Fruit fly (Drosophila melanogaster) whole organism, embryonic: ENCODE measurements around the gene CG13601.

Experiments
- Aef1 ChIP-seq: fragments of 200-800 bp; sonication (Bioruptor generic); IDR thresholded peaks from 3 replicates; pipeline ENCODE4 v1.3.6; 2022; ENCODE audit warnings: missing biosample characterization, missing genetic modification characterization
- CG12769 ChIP-seq: fragments of 200-800 bp; sonication (Bioruptor generic); optimal IDR thresholded peaks from 2 replicates; lab custom pipeline; 2019; ENCODE audit warnings: missing biosample characterization, mild to moderate bottlenecking, missing genetic modification characterization, moderate library complexity
- CG13287 ChIP-seq: fragments of 200-800 bp; sonication (Bioruptor generic); IDR thresholded peaks from 2 replicates; pipeline ENCODE4 v1.3.6; 2022; ENCODE audit warnings: missing biosample characterization, missing genetic modification characterization; ENCODE audit not compliant: partially characterized antibody
- CG13424 ChIP-seq: fragments of 200-800 bp; sonication (Bioruptor generic); optimal IDR thresholded peaks from 2 replicates; lab custom pipeline; 2019; ENCODE audit warnings: missing biosample characterization, mild to moderate bottlenecking, missing genetic modification characterization, moderate library complexity
- CG14441 ChIP-seq: fragments of 200-800 bp; sonication (Bioruptor generic); IDR thresholded peaks from 2 replicates; pipeline ENCODE4 v1.3.6; 2022; ENCODE audit warnings: missing biosample characterization, missing genetic modification characterization
- CG17361 ChIP-seq: fragments of 200-800 bp; sonication (Bioruptor generic); IDR thresholded peaks from 3 replicates; pipeline ENCODE4 v1.3.6; 2022; ENCODE audit warnings: missing biosample characterization, missing genetic modification characterization
- CG17912 ChIP-seq: fragments of 200-800 bp; sonication (Bioruptor generic); optimal IDR thresholded peaks from 2 replicates; lab custom pipeline; 2018; ENCODE audit warnings: missing biosample characterization, mild to moderate bottlenecking, missing genetic modification characterization
- CG1792 ChIP-seq: fragments of 200-800 bp; sonication (Bioruptor generic); optimal IDR thresholded peaks from 2 replicates; lab custom pipeline; 2016; ENCODE audit warnings: missing biosample characterization, missing genetic modification characterization
- CG32532 ChIP-seq: fragments of 200-800 bp; sonication (Bioruptor generic); IDR thresholded peaks from 2 replicates; pipeline ENCODE4 v1.3.6; 2022; ENCODE audit warnings: missing biosample characterization, missing genetic modification characterization
- CG32767 ChIP-seq: fragments of 200-800 bp; sonication (Bioruptor generic); IDR thresholded peaks from 2 replicates; pipeline ENCODE4 v1.3.6; 2022; ENCODE audit warnings: missing biosample characterization, missing genetic modification characterization
- CG3281 ChIP-seq: fragments of 200-800 bp; sonication (Bioruptor generic); optimal IDR thresholded peaks from 3 replicates; lab custom pipeline; 2017; ENCODE audit warnings: missing biosample characterization, mild to moderate bottlenecking, missing genetic modification characterization
- CG4730 ChIP-seq: fragments of 200-800 bp; sonication (Bioruptor generic); IDR thresholded peaks from 2 replicates; pipeline ENCODE4 v1.3.6; 2022; ENCODE audit warnings: missing biosample characterization, missing genetic modification characterization
- CG4854 ChIP-seq: fragments of 200-800 bp; sonication (Bioruptor generic); optimal IDR thresholded peaks from 2 replicates; lab custom pipeline; 2016; ENCODE audit warnings: missing biosample characterization, missing genetic modification characterization, inconsistent platforms
- CG6791 ChIP-seq: fragments of 200-800 bp; sonication (Bioruptor generic); IDR thresholded peaks from 3 replicates; pipeline ENCODE4 v1.3.6; 2022; ENCODE audit warnings: missing biosample characterization, missing genetic modification characterization; ENCODE audit not compliant: partially characterized antibody
- CG7745 ChIP-seq: fragments of 200-800 bp; sonication (Bioruptor generic); optimal IDR thresholded peaks from 2 replicates; lab custom pipeline; 2018; ENCODE audit warnings: missing biosample characterization, mild to moderate bottlenecking, missing genetic modification characterization, moderate library complexity
- CG9876 ChIP-seq: fragments of 200-800 bp; sonication (Bioruptor generic); optimal IDR thresholded peaks from 2 replicates; lab custom pipeline; 2016; ENCODE audit warnings: missing biosample characterization, missing genetic modification characterization
- D19B ChIP-seq: fragments of 200-800 bp; sonication (Bioruptor generic); optimal IDR thresholded peaks from 2 replicates; lab custom pipeline; 2017; ENCODE audit warnings: missing biosample characterization, mild to moderate bottlenecking, missing genetic modification characterization
- Deaf1 ChIP-seq: fragments of 200-800 bp; optimal IDR thresholded peaks from 3 replicates; lab custom pipeline; 2019; ENCODE audit warnings: missing biosample characterization, mild to moderate bottlenecking, missing genetic modification characterization, moderate library complexity
- Doc3 ChIP-seq: fragments of 200-800 bp; sonication (Bioruptor generic); IDR thresholded peaks from 3 replicates; pipeline ENCODE4 v1.3.6; 2022; ENCODE audit warnings: missing biosample characterization, missing genetic modification characterization; ENCODE audit not compliant: partially characterized antibody
- E2f2 ChIP-seq: fragments of 200-800 bp; sonication (Bioruptor generic); IDR thresholded peaks from 2 replicates; pipeline ENCODE4 v1.3.6; 2022; ENCODE audit warnings: missing biosample characterization, missing genetic modification characterization
- ERR ChIP-seq: fragments of 200-800 bp; sonication (Bioruptor generic); optimal IDR thresholded peaks from 2 replicates; lab custom pipeline; 2016; ENCODE audit warnings: missing biosample characterization, missing genetic modification characterization
- Ets65A ChIP-seq: fragments of 200-800 bp; sonication (Bioruptor generic); peaks from one replicate; lab custom pipeline; 2016; ENCODE audit warnings: missing biosample characterization, missing genetic modification characterization
- GATAe ChIP-seq: fragments of 200-800 bp; sonication (Bioruptor generic); conservative IDR thresholded peaks from 2 replicates; pipeline ENCODE4 v1.3.6; 2022; ENCODE audit warnings: missing biosample characterization, missing genetic modification characterization
- HmgZ ChIP-seq: fragments of 200-800 bp; sonication (Bioruptor generic); optimal IDR thresholded peaks from 2 replicates; lab custom pipeline; 2018; ENCODE audit warnings: missing biosample characterization, mild to moderate bottlenecking, missing genetic modification characterization
- Hr39 ChIP-seq: fragments of >200 bp; optimal IDR thresholded peaks from 2 replicates; lab custom pipeline; 2017
- Lhr ChIP-seq: fragments of 200-800 bp; sonication (Bioruptor generic); optimal IDR thresholded peaks from 3 replicates; lab custom pipeline; 2017; ENCODE audit warnings: mild to moderate bottlenecking, missing biosample characterization, missing genetic modification reagents, missing genetic modification characterization
- Lim3 ChIP-seq: fragments of 200-800 bp; sonication (Bioruptor generic); IDR thresholded peaks from 2 replicates; pipeline ENCODE4 v1.3.6; 2022; ENCODE audit warnings: missing biosample characterization, missing genetic modification characterization
- MBD-R2 ChIP-seq: fragments of 200-800 bp; sonication (Bioruptor generic); IDR thresholded peaks from 2 replicates; pipeline ENCODE4 v1.3.6; 2022; ENCODE audit warnings: missing biosample characterization, missing genetic modification characterization
- Med ChIP-seq: fragments of 200-800 bp; sonication (Bioruptor generic); peaks from one replicate; lab custom pipeline; 2016; ENCODE audit warnings: missing biosample characterization, missing genetic modification characterization, mild to moderate bottlenecking, inconsistent platforms, moderate library complexity
- Ravus ChIP-seq: fragments of 200-800 bp; sonication (Bioruptor generic); IDR thresholded peaks from 2 replicates; pipeline ENCODE4 v1.3.6; 2022; ENCODE audit warnings: missing biosample characterization, missing genetic modification characterization
- Tbp ChIP-seq: fragments of >200 bp; optimal IDR thresholded peaks from 2 replicates; lab custom pipeline; 2018; ENCODE audit warnings: missing biosample characterization, missing genetic modification characterization
- ara ChIP-seq: fragments of 200-800 bp; sonication (Bioruptor generic); IDR thresholded peaks from 2 replicates; pipeline ENCODE4 v1.3.6; 2022; ENCODE audit warnings: missing biosample characterization, missing genetic modification characterization
- ash1 ChIP-seq: fragments of 200-800 bp; sonication (Bioruptor generic); optimal IDR thresholded peaks from 2 replicates; lab custom pipeline; 2018; ENCODE audit warnings: missing biosample characterization, mild to moderate bottlenecking, missing genetic modification characterization
- btn ChIP-seq: fragments of 200-800 bp; sonication (Bioruptor generic); optimal IDR thresholded peaks from 2 replicates; lab custom pipeline; 2016; ENCODE audit warnings: missing biosample characterization, missing genetic modification characterization
- caup ChIP-seq: fragments of 200-800 bp; sonication (Bioruptor generic); optimal IDR thresholded peaks from 3 replicates; lab custom pipeline; 2017; ENCODE audit warnings: missing biosample characterization, mild to moderate bottlenecking, missing genetic modification characterization, moderate library complexity; ENCODE audit not compliant: severe bottlenecking
- chif ChIP-seq, 2 experiments: fragments of 200-800 bp; sonication (Bioruptor generic); optimal IDR thresholded peaks; 3 replicates each; lab custom pipeline; 2016; ENCODE audit warnings: missing biosample characterization in 2 of 2, missing genetic modification characterization in 2 of 2
- crol ChIP-seq: fragments of 200-800 bp; sonication (Bioruptor generic); IDR thresholded peaks from 2 replicates; pipeline ENCODE4 v1.3.6; 2022; ENCODE audit warnings: missing biosample characterization, missing genetic modification characterization
- en ChIP-seq: fragments of 200-800 bp; sonication (Bioruptor generic); optimal IDR thresholded peaks from 2 replicates; lab custom pipeline; 2016; ENCODE audit warnings: missing biosample characterization, missing genetic modification characterization
- gem ChIP-seq: fragments of 200-800 bp; sonication (Bioruptor generic); optimal IDR thresholded peaks from 2 replicates; lab custom pipeline; 2019; ENCODE audit warnings: missing biosample characterization, mild to moderate bottlenecking, missing genetic modification characterization, moderate library complexity
- h ChIP-seq: fragments of >200 bp; optimal IDR thresholded peaks from 2 replicates; lab custom pipeline; 2017
- ind ChIP-seq: fragments of 200-800 bp; sonication (Bioruptor generic); optimal IDR thresholded peaks from 3 replicates; lab custom pipeline; 2016; ENCODE audit warnings: missing biosample characterization, missing genetic modification characterization
- ken ChIP-seq: fragments of 200-800 bp; sonication (Bioruptor generic); IDR thresholded peaks from 3 replicates; pipeline ENCODE4 v1.3.6; 2022; ENCODE audit warnings: missing biosample characterization, missing genetic modification characterization
- kni ChIP-seq: fragments of 200-800 bp; sonication (Bioruptor generic); optimal IDR thresholded peaks from 3 replicates; lab custom pipeline; 2017; ENCODE audit warnings: mild to moderate bottlenecking, missing biosample characterization, missing genetic modification reagents, missing genetic modification characterization
- maf-S ChIP-seq: fragments of 200-800 bp; sonication (Bioruptor generic); optimal IDR thresholded peaks from 2 replicates; lab custom pipeline; 2016; ENCODE audit warnings: missing biosample characterization, missing genetic modification characterization
- nmo ChIP-seq: fragments of 200-800 bp; sonication (Bioruptor generic); optimal IDR thresholded peaks from 2 replicates; lab custom pipeline; 2018; ENCODE audit warnings: missing biosample characterization, mild to moderate bottlenecking, missing genetic modification characterization, moderate library complexity
- ro ChIP-seq: fragments of 200-800 bp; sonication (Bioruptor generic); IDR thresholded peaks from 2 replicates; pipeline ENCODE4 v1.3.6; 2022; ENCODE audit warnings: missing biosample characterization, missing genetic modification characterization
- sima ChIP-seq: fragments of 200-800 bp; sonication (Bioruptor generic); optimal IDR thresholded peaks from 2 replicates; lab custom pipeline; 2016; ENCODE audit warnings: missing biosample characterization, missing genetic modification characterization
- stc ChIP-seq: fragments of 200-800 bp; sonication (Bioruptor generic); IDR thresholded peaks from 2 replicates; pipeline ENCODE4 v1.3.6; 2022; ENCODE audit warnings: missing biosample characterization, missing genetic modification characterization
- tna ChIP-seq: fragments of 200-800 bp; sonication (Bioruptor generic); IDR thresholded peaks from 2 replicates; pipeline ENCODE4 v1.3.6; 2022; ENCODE audit warnings: missing biosample characterization, missing genetic modification characterization; ENCODE audit not compliant: partially characterized antibody
- usp ChIP-seq: fragments of >200 bp; optimal IDR thresholded peaks from 2 replicates; lab custom pipeline; 2017; ENCODE audit warnings: missing biosample characterization, missing genetic modification characterization

The CG13601 gene

DNA sequence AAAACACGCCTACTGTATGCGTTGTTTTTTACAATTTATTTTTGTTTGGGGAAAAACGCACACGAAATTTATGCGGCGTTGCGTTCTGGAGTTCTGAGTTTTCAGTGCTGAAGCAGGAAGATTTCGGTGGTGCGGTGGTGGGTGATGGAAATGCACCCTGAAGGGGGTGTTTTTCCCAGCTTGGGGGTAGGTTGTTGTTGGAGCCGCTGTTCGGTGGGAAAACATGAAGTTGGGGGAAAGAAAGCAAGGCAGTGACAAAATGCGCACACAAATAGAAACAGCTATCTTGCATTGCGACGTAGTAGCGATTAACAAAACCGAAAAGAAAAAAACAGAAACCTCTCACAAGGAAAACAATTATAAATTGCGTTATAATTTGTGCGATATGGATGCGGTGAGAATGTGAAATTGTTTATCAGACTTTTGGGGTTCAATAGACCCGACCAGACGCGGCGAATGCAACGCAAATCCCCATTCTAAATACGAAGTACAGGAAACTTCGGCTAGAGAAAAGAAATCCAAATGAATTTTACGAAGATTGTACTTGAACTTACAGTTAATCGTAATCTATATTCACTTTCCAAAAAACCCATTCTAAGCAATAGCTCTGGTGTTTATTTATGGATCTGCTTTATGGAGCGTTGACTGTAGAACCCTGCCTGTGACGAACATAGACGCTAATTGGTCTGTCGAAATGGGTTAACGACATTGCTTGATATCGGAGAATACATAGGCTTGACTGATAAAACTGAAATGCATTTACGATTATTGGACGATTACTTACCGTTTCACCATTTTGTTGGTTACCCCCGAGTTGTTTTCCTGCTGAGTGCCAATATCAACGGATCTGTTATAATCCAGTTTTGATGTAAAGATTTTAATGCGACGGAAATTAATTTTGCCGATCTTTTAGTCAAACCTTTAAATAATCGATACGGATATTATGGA is 38.9 kb downstream of the CG13601 start (continued):
- TF ChIP-seq CG32532 (GFP tag; lab: Robert Waterston, UW) (peak; percentile 18; the same call in 1 of the 2 replicates), Deaf1 (tag; lab: Kevin White, UChicago) (peak; percentile 9), kni (GFP tag; lab: Kevin White, UChicago) (no peak), chif (GFP tag; optimal IDR thresholded peaks at IDR 0.05; lab: Kevin White, UChicago) (peak; percentile 8 to 21), nmo (GFP tag; lab: Kevin White, UChicago) (peak; percentile 24), stc (GFP tag; lab: Robert Waterston, UW) (no peak), Lhr (GFP tag; lab: Kevin White, UChicago) (no peak), CG6791 (GFP tag; lab: Robert Waterston, UW) (no peak), CG17912 (GFP tag; lab: Kevin White, UChicago) (no peak), gem (tag; lab: Kevin White, UChicago) (peak; percentile 57), ro (GFP tag; lab: Robert Waterston, UW) (no peak), ERR (no peak), Ets65A (GFP tag; lab: Kevin White, UChicago) (no peak), en (GFP tag; lab: Kevin White, UChicago) (peak; percentile 8), btn (GFP tag; lab: Kevin White, UChicago) (no peak), CG12769 (tag; lab: Kevin White, UChicago) (no peak), h (lab: Kevin White, UChicago) (no peak), CG4730 (GFP tag; lab: Robert Waterston, UW) (0 out of 2 replicates have a peak, but pooled peaks have one; percentile 30), CG14441 (GFP tag; lab: Robert Waterston, UW) (0 out of 2 replicates have a peak, but pooled peaks have one; percentile 20), ash1 (GFP tag; lab: Kevin White, UChicago) (no peak), Aef1 (GFP tag; lab: Robert Waterston, UW) (0 out of 3 replicates have a peak, but pooled peaks have one; percentile 14), Hr39 (lab: Kevin White, UChicago) (no peak), HmgZ (tag; lab: Kevin White, UChicago) (no peak), Med (GFP tag; lab: Kevin White, UChicago) (peak; percentile 88), ind (GFP tag; lab: Kevin White, UChicago) (peak; percentile 25), Ravus (GFP tag; lab: Robert Waterston, UW) (no peak), sima (no peak), Doc3 (GFP tag; lab: Robert Waterston, UW) (no peak), MBD-R2 (no peak), crol (GFP tag; lab: Robert Waterston, UW) (peak; percentile 59), CG32767 (GFP tag; lab: Robert Waterston, UW) (no peak), CG9876 (GFP tag; lab: Kevin White, UChicago) (no peak), CG13424 (tag; lab: Kevin White, UChicago) (peak; percentile 42), CG3281 (GFP tag; lab: Kevin White, UChicago) (no peak), Lim3 (GFP tag; lab: Robert Waterston, UW) (no peak), D19B (no peak), CG1792 (GFP tag; lab: Kevin White, UChicago) (no peak), E2f2 (GFP tag; lab: Robert Waterston, UW) (peak; percentile 15; the same call in 1 of the 2 replicates), caup (GFP tag; lab: Kevin White, UChicago) (no peak), maf-S (peak; percentile 4), ken (0 out of 3 replicates have a peak, but pooled peaks have one; percentile 26), ara (GFP tag; lab: Robert Waterston, UW) (no peak), CG17361 (GFP tag; lab: Robert Waterston, UW) (no peak; the same call in 2 of the 3 replicates), CG4854 (no peak), tna (GFP tag; lab: Robert Waterston, UW) (no peak), CG7745 (tag; lab: Kevin White, UChicago) (no peak), usp (GFP tag; lab: Kevin White, UChicago) (no peak), CG13287 (no peak), Tbp (no peak), GATAe (GFP tag; lab: Robert Waterston, UW) (no peak)
